Worm (Caenorhabditis elegans): ENCODE measurements around the gene Y71H2AM.6.

Y71H2AM.6 gene

DNA sequence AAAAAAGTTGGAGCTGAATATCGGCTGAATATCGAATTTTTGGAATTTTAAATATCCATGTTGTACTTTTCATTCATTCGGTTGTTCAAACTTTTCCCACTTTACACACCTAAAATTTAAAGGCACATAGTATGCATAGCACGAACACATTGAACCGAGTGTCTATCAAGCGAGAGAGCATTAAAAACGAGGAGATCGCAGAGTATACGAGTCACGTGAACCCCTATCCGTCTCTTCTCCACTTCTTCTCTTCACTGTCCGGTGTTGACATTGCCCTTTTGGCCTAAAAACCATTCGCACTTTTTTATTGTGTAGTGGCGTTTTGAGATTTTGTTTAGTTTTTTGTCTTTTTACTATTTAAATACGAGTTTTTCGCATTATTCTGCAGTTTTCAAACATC, 23.6 kb downstream of the Y71H2AM.6 start (continued):
- TF ChIP-seq daf-16 (GFP tag; optimal IDR thresholded peaks at IDR 0.05): no peak
- peak; percentile 4 for TF ChIP-seq daf-16 (tag; optimal IDR thresholded peaks at IDR 0.05)
- TF ChIP-seq vab-7 (GFP tag; IDR thresholded peaks at IDR 0.05): no peak
- no peak for TF ChIP-seq duxl-1 (tag; optimal IDR thresholded peaks at IDR 0.05; ENCODE audit: poor library complexity)
- no peak for TF ChIP-seq nhr-42 (GFP tag; IDR thresholded peaks at IDR 0.05)
- TF ChIP-seq hif-1 (tag; optimal IDR thresholded peaks at IDR 0.05): no peak
- no peak for TF ChIP-seq php-3 (GFP tag; IDR thresholded peaks at IDR 0.05)
- no peak for TF ChIP-seq tra-1 (GFP tag; IDR thresholded peaks at IDR 0.05)
- no peak for TF ChIP-seq Y5F2A.4 (GFP tag; optimal IDR thresholded peaks at IDR 0.05)
- no peak for TF ChIP-seq sdz-12 (GFP tag; optimal IDR thresholded peaks at IDR 0.05)
- TF ChIP-seq ceh-62 (tag; optimal IDR thresholded peaks at IDR 0.05): no peak
- TF ChIP-seq nhr-48 (tag; optimal IDR thresholded peaks at IDR 0.05): no peak
- no peak for TF ChIP-seq nhr-11 (tag; optimal IDR thresholded peaks at IDR 0.05)
- TF ChIP-seq ZK337.2 (GFP tag; IDR thresholded peaks at IDR 0.05): no peak
- peak; percentile 92 for TF ChIP-seq hlh-30 (tag; optimal IDR thresholded peaks at IDR 0.05; ENCODE audit: insufficient read depth)
- no peak for TF ChIP-seq T26A8.4 (GFP tag; IDR thresholded peaks at IDR 0.05)
- TF ChIP-seq ztf-7 (tag; optimal IDR thresholded peaks at IDR 0.05): no peak
- TF ChIP-seq ceh-44 (GFP tag; IDR thresholded peaks at IDR 0.05): no peak
- peak; percentile 80 for TF ChIP-seq nhr-28 (tag; optimal IDR thresholded peaks at IDR 0.05)
- no peak for TF ChIP-seq nhr-10 (tag; optimal IDR thresholded peaks at IDR 0.05)
- TF ChIP-seq dmd-9 (GFP tag; IDR thresholded peaks at IDR 0.05): no peak
- peak; percentile 55 for TF ChIP-seq dpl-1 (GFP tag; optimal IDR thresholded peaks at IDR 0.05)
- no peak for TF ChIP-seq zfp-2 (tag; optimal IDR thresholded peaks at IDR 0.05)
- TF ChIP-seq pqm-1 (tag; optimal IDR thresholded peaks at IDR 0.05): peak; percentile 58
- peak; percentile 61 for TF ChIP-seq hlh-11 (tag; optimal IDR thresholded peaks at IDR 0.05)
- TF ChIP-seq lsy-2 (tag; optimal IDR thresholded peaks at IDR 0.05): peak in 1 of 2 experiments; percentile 78
- no peak for TF ChIP-seq mxl-2 (GFP tag; conservative IDR thresholded peaks at IDR 0.05)
- no peak for TF ChIP-seq gei-8 (GFP tag; optimal IDR thresholded peaks at IDR 0.05)
- no peak for TF ChIP-seq ceh-82 (tag; optimal IDR thresholded peaks at IDR 0.05)
- TF ChIP-seq lir-3 (tag; optimal IDR thresholded peaks at IDR 0.05): no peak
- TF ChIP-seq D1046.2 (GFP tag; IDR thresholded peaks at IDR 0.05): no peak
- no peak for TF ChIP-seq lim-7 (GFP tag; IDR thresholded peaks at IDR 0.05)
- TF ChIP-seq ztf-11 (tag; optimal IDR thresholded peaks at IDR 0.05): no peak
- TF ChIP-seq mdl-1 (tag; optimal IDR thresholded peaks at IDR 0.05): peak in 1 of 2 experiments; percentile 58
- TF ChIP-seq nhr-6 (tag; optimal IDR thresholded peaks at IDR 0.05): peak; percentile 13
- peak; percentile 45; the same call in 1 of the 2 replicates for TF ChIP-seq hmg-1.1 (GFP tag; IDR thresholded peaks at IDR 0.05)

DNA sequence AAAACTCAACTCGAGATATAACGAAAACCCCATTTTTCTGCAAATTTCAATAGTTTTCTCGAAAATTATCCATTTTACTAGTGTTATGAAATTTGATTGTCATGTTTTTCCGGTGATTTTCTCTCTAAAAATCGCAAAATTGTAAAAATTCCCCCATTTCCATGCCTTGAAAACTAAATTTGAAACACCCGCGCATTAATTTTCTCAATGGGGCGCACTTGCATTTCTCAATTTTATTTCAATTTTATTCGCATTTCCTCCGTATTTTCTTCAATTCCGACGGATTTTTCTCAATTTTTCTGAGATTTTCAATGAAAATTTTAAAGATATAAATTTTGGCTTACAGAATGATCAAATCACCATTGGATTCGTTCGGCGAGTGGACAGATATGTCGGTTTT, 24.2 kb downstream of the Y71H2AM.6 start, which contains the start of gene Y71H2AM.3:
Gene Y71H2AM.3, plus strand, starts transcription at position 347 of the 400 bp plus-strand sequence.
- TF ChIP-seq Y75B8A.6 (GFP tag; IDR thresholded peaks at IDR 0.05): no peak
- peak; percentile 42 for TF ChIP-seq dve-1 (tag; optimal IDR thresholded peaks at IDR 0.05; ENCODE audit: insufficient read depth)
- no peak for TF ChIP-seq T20F7.1 (GFP tag; optimal IDR thresholded peaks at IDR 0.05)
- 0 out of 2 replicates have a peak, but pooled peaks have one; percentile 21 for TF ChIP-seq hmg-1.1 (GFP tag; IDR thresholded peaks at IDR 0.05)
- peak in 1 of 2 experiments; percentile 71 for TF ChIP-seq lsy-2 (tag; optimal IDR thresholded peaks at IDR 0.05)
- no peak for TF ChIP-seq lin-39 (tag; optimal IDR thresholded peaks at IDR 0.05)
- TF ChIP-seq mdl-1 (tag; optimal IDR thresholded peaks at IDR 0.05): no peak
- TF ChIP-seq dmd-9 (GFP tag; IDR thresholded peaks at IDR 0.05): no peak
- TF ChIP-seq lim-7 (GFP tag; IDR thresholded peaks at IDR 0.05): no peak
- peak; percentile 95 for TF ChIP-seq lin-38 (GFP tag; IDR thresholded peaks at IDR 0.05)
- no peak for TF ChIP-seq Y105C5A.15 (GFP tag; IDR thresholded peaks at IDR 0.05)
- no peak for TF ChIP-seq mxl-3 (GFP tag; optimal IDR thresholded peaks at IDR 0.05)
- TF ChIP-seq dmd-8 (GFP tag; IDR thresholded peaks at IDR 0.05): no peak
- no peak for TF ChIP-seq tra-1 (GFP tag; IDR thresholded peaks at IDR 0.05)
- TF ChIP-seq ceh-28 (tag; optimal IDR thresholded peaks at IDR 0.05): no peak
- TF ChIP-seq dpl-1 (GFP tag; optimal IDR thresholded peaks at IDR 0.05): peak; percentile 89
- TF ChIP-seq nhr-6 (tag; optimal IDR thresholded peaks at IDR 0.05): peak; percentile 8
- TF ChIP-seq attf-4 (tag; optimal IDR thresholded peaks at IDR 0.05): no peak
- peak; percentile 26 for TF ChIP-seq hlh-30 (tag; optimal IDR thresholded peaks at IDR 0.05; ENCODE audit: insufficient read depth)
- no peak for TF ChIP-seq R02D3.7 (tag; optimal IDR thresholded peaks at IDR 0.05)
- no peak for TF ChIP-seq saeg-2 (GFP tag; IDR thresholded peaks at IDR 0.05)
- no peak for TF ChIP-seq gei-8 (GFP tag; optimal IDR thresholded peaks at IDR 0.05)
- no peak for TF ChIP-seq sdz-12 (GFP tag; optimal IDR thresholded peaks at IDR 0.05)
- no peak for TF ChIP-seq fkh-10 (GFP tag; optimal IDR thresholded peaks at IDR 0.05)
- peak; percentile 40 for TF ChIP-seq mes-2 (tag; optimal IDR thresholded peaks at IDR 0.05; ENCODE audit: poor library complexity, severe bottlenecking)
- peak; percentile 14 for TF ChIP-seq rbr-2 (tag; optimal IDR thresholded peaks at IDR 0.05)

Measured in whole organism, L4 larva.